Fruit fly (Drosophila melanogaster) whole organism, embryonic: ENCODE measurements around the gene SCaMC.
A peak's percentile ranks its signal among the peaks of the same experiment; 100 is the strongest.

Source experiments
- Asciz ChIP-seq: fragments of 200-800 bp; sonication (Bioruptor generic); optimal IDR thresholded peaks from 2 replicates; lab custom pipeline; 2017; ENCODE audit warnings: missing biosample characterization, mild to moderate bottlenecking, missing genetic modification characterization, missing genetic modification reagents
- Blimp-1 ChIP-seq: fragments of 200-800 bp; sonication (Bioruptor generic); optimal IDR thresholded peaks from 3 replicates; lab custom pipeline; 2018; ENCODE audit warnings: missing biosample characterization, missing genetic modification characterization, mild to moderate bottlenecking, moderate library complexity, missing genetic modification reagents
- CG10267 ChIP-seq: fragments of 200-800 bp; sonication (Bioruptor generic); optimal IDR thresholded peaks from 2 replicates; lab custom pipeline; 2018; ENCODE audit warnings: missing biosample characterization, mild to moderate bottlenecking, missing genetic modification characterization, moderate library complexity
- CG10274 ChIP-seq: fragments of 200-800 bp; sonication (Bioruptor generic); optimal IDR thresholded peaks from 3 replicates; lab custom pipeline; 2017; ENCODE audit warnings: missing biosample characterization, mild to moderate bottlenecking, missing genetic modification characterization
- CG10543 ChIP-seq: fragments of 200-800 bp; sonication (Bioruptor generic); optimal IDR thresholded peaks from 3 replicates; lab custom pipeline; 2017; ENCODE audit warnings: missing biosample characterization, mild to moderate bottlenecking, missing genetic modification characterization, moderate library complexity
- CG11456 ChIP-seq: fragments of 200-800 bp; sonication (Bioruptor generic); IDR thresholded peaks from 3 replicates; pipeline ENCODE4 v1.3.6; 2022; ENCODE audit warnings: missing biosample characterization, missing genetic modification characterization
- CG12219 ChIP-seq: fragments of 200-800 bp; sonication (Bioruptor generic); optimal IDR thresholded peaks from 3 replicates; lab custom pipeline; 2018; ENCODE audit warnings: missing biosample characterization, mild to moderate bottlenecking, missing genetic modification characterization
- CG14014 ChIP-seq: fragments of 200-800 bp; sonication (Bioruptor generic); IDR thresholded peaks from 2 replicates; pipeline ENCODE4 v1.3.6; 2022; ENCODE audit warnings: missing biosample characterization, missing genetic modification characterization
- CG14667 ChIP-seq: fragments of 200-800 bp; sonication (Bioruptor generic); IDR thresholded peaks from 2 replicates; pipeline ENCODE4 v1.3.6; 2022; ENCODE audit warnings: missing biosample characterization, missing genetic modification characterization
- CG14860 ChIP-seq: fragments of 200-800 bp; sonication (Bioruptor generic); IDR thresholded peaks from 3 replicates; pipeline ENCODE4 v1.3.6; 2022; ENCODE audit warnings: missing biosample characterization, missing genetic modification characterization; ENCODE audit not compliant: partially characterized antibody
- CG1603 ChIP-seq: fragments of 200-800 bp; sonication (Bioruptor generic); optimal IDR thresholded peaks from 2 replicates; lab custom pipeline; 2019; ENCODE audit warnings: missing biosample characterization, mild to moderate bottlenecking, missing genetic modification characterization, moderate library complexity
- CG17328 ChIP-seq: fragments of 200-800 bp; sonication (Bioruptor generic); IDR thresholded peaks from 2 replicates; pipeline ENCODE4 v1.3.6; 2022; ENCODE audit warnings: missing biosample characterization, missing genetic modification characterization
- CG17568 ChIP-seq: fragments of 200-800 bp; sonication (Bioruptor generic); optimal IDR thresholded peaks from 2 replicates; lab custom pipeline; 2018; ENCODE audit warnings: missing biosample characterization, mild to moderate bottlenecking, missing genetic modification characterization, moderate library complexity
- CG2889 ChIP-seq: fragments of 200-800 bp; sonication (Bioruptor generic); IDR thresholded peaks from 3 replicates; pipeline ENCODE4 v1.3.6; 2022; ENCODE audit warnings: missing biosample characterization, missing genetic modification characterization
- CG31388 ChIP-seq: fragments of 200-800 bp; sonication (Bioruptor generic); optimal IDR thresholded peaks from 2 replicates; lab custom pipeline; 2016; ENCODE audit warnings: missing biosample characterization, missing genetic modification characterization
- CG33213 ChIP-seq: fragments of 200-800 bp; sonication (Bioruptor generic); optimal IDR thresholded peaks from 3 replicates; lab custom pipeline; 2016; ENCODE audit warnings: missing biosample characterization, missing genetic modification characterization
- CG34422 ChIP-seq: fragments of 200-800 bp; sonication (Bioruptor generic); IDR thresholded peaks from 3 replicates; pipeline ENCODE4 v1.3.6; 2022; ENCODE audit warnings: missing biosample characterization, missing genetic modification characterization
- CG4730 ChIP-seq: fragments of 200-800 bp; sonication (Bioruptor generic); IDR thresholded peaks from 2 replicates; pipeline ENCODE4 v1.3.6; 2022; ENCODE audit warnings: missing biosample characterization, missing genetic modification characterization
- CG7963 ChIP-seq: fragments of 200-800 bp; sonication (Bioruptor generic); IDR thresholded peaks from 3 replicates; pipeline ENCODE4 v1.3.6; 2022; ENCODE audit warnings: missing biosample characterization, missing genetic modification characterization; ENCODE audit not compliant: partially characterized antibody
- CG8089 ChIP-seq: fragments of 200-800 bp; sonication (Bioruptor generic); optimal IDR thresholded peaks from 3 replicates; lab custom pipeline; 2016; ENCODE audit warnings: missing biosample characterization, missing genetic modification characterization
- CG8388 ChIP-seq: fragments of 200-800 bp; sonication (Bioruptor generic); optimal IDR thresholded peaks from 2 replicates; lab custom pipeline; 2019; ENCODE audit warnings: missing biosample characterization, mild to moderate bottlenecking, missing genetic modification characterization, moderate library complexity
- CG9797 ChIP-seq: fragments of 200-800 bp; sonication (Bioruptor generic); optimal IDR thresholded peaks from 3 replicates; lab custom pipeline; 2018; ENCODE audit warnings: missing biosample characterization, mild to moderate bottlenecking, missing genetic modification characterization
- Dip3 ChIP-seq: fragments of 200-800 bp; sonication (Bioruptor generic); optimal IDR thresholded peaks from 3 replicates; lab custom pipeline; 2016; ENCODE audit warnings: missing biosample characterization, missing genetic modification characterization
- E2f1 ChIP-seq: fragments of 200-800 bp; sonication (Bioruptor generic); IDR thresholded peaks from 2 replicates; pipeline ENCODE4 v1.3.6; 2022; ENCODE audit warnings: missing biosample characterization, missing genetic modification characterization
- Hand ChIP-seq: fragments of 200-800 bp; sonication (Bioruptor generic); optimal IDR thresholded peaks from 2 replicates; lab custom pipeline; 2017; ENCODE audit warnings: mild to moderate bottlenecking, missing biosample characterization, missing genetic modification reagents, missing genetic modification characterization
- Hsf ChIP-seq: fragments of 200-800 bp; sonication (Bioruptor generic); optimal IDR thresholded peaks from 3 replicates; lab custom pipeline; 2016; ENCODE audit warnings: missing biosample characterization, missing genetic modification characterization
- Nf-YA ChIP-seq: fragments of 200-800 bp; sonication (Bioruptor generic); IDR thresholded peaks from 2 replicates; pipeline ENCODE4 v1.3.6; 2022; ENCODE audit warnings: missing biosample characterization, missing genetic modification characterization
- Rx ChIP-seq: fragments of 200-800 bp; sonication (Bioruptor generic); IDR thresholded peaks from 2 replicates; pipeline ENCODE4 v1.3.6; 2022; ENCODE audit warnings: missing biosample characterization, missing genetic modification characterization
- Six4 ChIP-seq: fragments of 200-800 bp; sonication (Bioruptor generic); optimal IDR thresholded peaks from 2 replicates; lab custom pipeline; 2016; ENCODE audit warnings: missing biosample characterization, missing genetic modification characterization
- Tbp ChIP-seq: fragments of >200 bp; optimal IDR thresholded peaks from 2 replicates; lab custom pipeline; 2018; ENCODE audit warnings: missing biosample characterization, missing genetic modification characterization
- aop ChIP-seq: fragments of 200-800 bp; sonication (Bioruptor generic); IDR thresholded peaks from 2 replicates; pipeline ENCODE4 v1.3.6; 2022; ENCODE audit warnings: missing biosample characterization, missing genetic modification characterization
- caup ChIP-seq: fragments of 200-800 bp; sonication (Bioruptor generic); optimal IDR thresholded peaks from 3 replicates; lab custom pipeline; 2017; ENCODE audit warnings: missing biosample characterization, mild to moderate bottlenecking, missing genetic modification characterization, moderate library complexity; ENCODE audit not compliant: severe bottlenecking
- chn ChIP-seq: fragments of 200-800 bp; sonication (Bioruptor generic); optimal IDR thresholded peaks from 2 replicates; lab custom pipeline; 2016; ENCODE audit warnings: missing biosample characterization, missing genetic modification characterization
- croc ChIP-seq: fragments of 200-800 bp; sonication (Bioruptor generic); conservative IDR thresholded peaks from 3 replicates; pipeline ENCODE4 v1.3.6; 2022; ENCODE audit warnings: missing biosample characterization, missing genetic modification characterization
- dmrt11E ChIP-seq: fragments of 200-800 bp; sonication (Bioruptor generic); optimal IDR thresholded peaks from 3 replicates; lab custom pipeline; 2018; ENCODE audit warnings: missing biosample characterization, mild to moderate bottlenecking, missing genetic modification characterization, moderate library complexity
- dysf ChIP-seq: fragments of 200-800 bp; sonication (Bioruptor generic); IDR thresholded peaks from 3 replicates; pipeline ENCODE4 v1.3.6; 2022; ENCODE audit warnings: missing biosample characterization, missing genetic modification characterization
- eyg ChIP-seq: fragments of 200-800 bp; sonication (Bioruptor generic); optimal IDR thresholded peaks from 3 replicates; lab custom pipeline; 2016; ENCODE audit warnings: missing biosample characterization, missing genetic modification characterization
- fru ChIP-seq: fragments of >200 bp; optimal IDR thresholded peaks from 2 replicates; lab custom pipeline; 2017
- ftz-f1 ChIP-seq: fragments of 200-800 bp; sonication (Bioruptor generic); optimal IDR thresholded peaks from 2 replicates; lab custom pipeline; 2016; ENCODE audit warnings: missing biosample characterization, missing genetic modification characterization
- gcm ChIP-seq: fragments of 200-800 bp; sonication (Bioruptor generic); optimal IDR thresholded peaks from 2 replicates; lab custom pipeline; 2019; ENCODE audit warnings: missing biosample characterization, mild to moderate bottlenecking, missing genetic modification characterization, moderate library complexity
- gcm2 ChIP-seq: fragments of 200-800 bp; sonication (Bioruptor generic); optimal IDR thresholded peaks from 2 replicates; lab custom pipeline; 2016; ENCODE audit warnings: missing biosample characterization, missing genetic modification characterization
- grau ChIP-seq: fragments of 200-800 bp; optimal IDR thresholded peaks from 3 replicates; lab custom pipeline; 2019; ENCODE audit warnings: missing biosample characterization, mild to moderate bottlenecking, missing genetic modification characterization, moderate library complexity
- hbn ChIP-seq: fragments of 200-800 bp; sonication (Bioruptor generic); IDR thresholded peaks from 2 replicates; pipeline ENCODE4 v1.3.6; 2022; ENCODE audit warnings: missing biosample characterization, missing genetic modification characterization; ENCODE audit not compliant: partially characterized antibody
- p53 ChIP-seq: fragments of 200-800 bp; sonication (Bioruptor generic); optimal IDR thresholded peaks from 2 replicates; lab custom pipeline; 2016; ENCODE audit warnings: missing biosample characterization, missing genetic modification characterization
- pum ChIP-seq: fragments of 200-800 bp; sonication (Bioruptor generic); optimal IDR thresholded peaks from 2 replicates; lab custom pipeline; 2016; ENCODE audit warnings: missing biosample characterization, missing genetic modification characterization
- sd ChIP-seq: fragments of 200-800 bp; sonication (Bioruptor generic); optimal IDR thresholded peaks from 3 replicates; lab custom pipeline; 2018; ENCODE audit warnings: missing biosample characterization, mild to moderate bottlenecking, missing genetic modification characterization, moderate library complexity
- slou ChIP-seq: fragments of 200-800 bp; sonication (Bioruptor generic); optimal IDR thresholded peaks from 3 replicates; lab custom pipeline; 2016; ENCODE audit warnings: missing biosample characterization, missing genetic modification characterization
- trh ChIP-seq: fragments of 200-800 bp; sonication (Bioruptor generic); optimal IDR thresholded peaks from 2 replicates; lab custom pipeline; 2016; ENCODE audit warnings: missing biosample characterization, missing genetic modification characterization
- twi ChIP-seq: fragments of 200-800 bp; optimal IDR thresholded peaks from 2 replicates; lab custom pipeline; 2019; ENCODE audit warnings: missing biosample characterization, mild to moderate bottlenecking, missing genetic modification characterization, moderate library complexity
- wek ChIP-seq: fragments of 200-800 bp; sonication (Bioruptor generic); optimal IDR thresholded peaks from 3 replicates; lab custom pipeline; 2018; ENCODE audit warnings: missing biosample characterization, mild to moderate bottlenecking, missing genetic modification characterization, moderate library complexity

SCaMC gene

dm6 chr3L:12406999-12407632 lies 7.5 kb downstream of the SCaMC start (continued):
- TF ChIP-seq CG17328 (peak; percentile 78), ftz-f1 (peak; percentile 97), CG10543 (GFP tag; lab: Kevin White, UChicago) (peak; percentile 99), Hand (GFP tag; lab: Kevin White, UChicago) (peak; percentile 83), Tbp (GFP tag; lab: Kevin White, UChicago) (no peak), CG31388 (GFP tag; lab: Kevin White, UChicago) (peak; percentile 61), twi (peak; percentile 17), aop (peak; percentile 48; the same call in 1 of the 2 replicates), CG10267 (tag; lab: Kevin White, UChicago) (no peak), wek (peak; percentile 92), CG14667 (GFP tag; lab: Robert Waterston, UW) (peak; percentile 54; the same call in 1 of the 2 replicates), chn (GFP tag; lab: Kevin White, UChicago) (peak; percentile 56), CG17568 (GFP tag; lab: Kevin White, UChicago) (peak; percentile 93), slou (GFP tag; lab: Kevin White, UChicago) (peak; percentile 88), CG2889 (peak; percentile 83), CG11456 (GFP tag; lab: Robert Waterston, UW) (peak; percentile 91), caup (GFP tag; lab: Kevin White, UChicago) (peak; percentile 97), trh (peak; percentile 87), CG9797 (GFP tag; lab: Kevin White, UChicago) (peak; percentile 26), CG12219 (GFP tag; lab: Kevin White, UChicago) (peak; percentile 77), Asciz (GFP tag; lab: Kevin White, UChicago) (peak; percentile 91), CG33213 (peak; percentile 94), dysf (GFP tag; lab: Robert Waterston, UW) (peak; percentile 82), dmrt11E (no peak), CG14014 (peak; percentile 97), Blimp-1 (GFP tag; lab: Kevin White, UChicago) (no peak), p53 (GFP tag; lab: Kevin White, UChicago) (peak; percentile 84), sd (tag; lab: Kevin White, UChicago) (peak; percentile 98), CG1603 (peak; percentile 72), Hsf (GFP tag; lab: Kevin White, UChicago) (peak; percentile 75), Six4 (GFP tag; lab: Kevin White, UChicago) (peak; percentile 69), CG4730 (GFP tag; lab: Robert Waterston, UW) (peak; percentile 63), CG34422 (GFP tag; lab: Robert Waterston, UW) (peak; percentile 80; the same call in 1 of the 3 replicates), Rx (GFP tag; lab: Robert Waterston, UW) (peak; percentile 68), CG14860 (no peak), Nf-YA (GFP tag; lab: Robert Waterston, UW) (peak; percentile 96), CG7963 (GFP tag; lab: Robert Waterston, UW) (no peak), CG10274 (GFP tag; lab: Kevin White, UChicago) (peak; percentile 75), CG8089 (GFP tag; lab: Kevin White, UChicago) (peak; percentile 88), CG8388 (GFP tag; lab: Kevin White, UChicago) (no peak), grau (tag; lab: Kevin White, UChicago) (peak; percentile 70), fru (lab: Kevin White, UChicago) (no peak), hbn (GFP tag; lab: Robert Waterston, UW) (no peak), pum (peak; percentile 55), eyg (GFP tag; lab: Kevin White, UChicago) (peak; percentile 100), E2f1 (GFP tag; lab: Robert Waterston, UW) (peak; percentile 81), Dip3 (peak; percentile 83), gcm (peak; percentile 86), croc (GFP tag; lab: Robert Waterston, UW) (no peak; the same call in 2 of the 3 replicates), gcm2 (GFP tag; lab: Kevin White, UChicago) (peak; percentile 83)
